Worm (Caenorhabditis elegans): ENCODE data around the gene F17C8.7.

Gene F17C8.7

ce11 chrIII:4767869-4768645 lies 32.5 kb downstream of the F17C8.7 start:
- TF ChIP-seq lin-54 (GFP tag; optimal IDR thresholded peaks at IDR 0.05) (no peak), rcor-1 (GFP tag; IDR thresholded peaks at IDR 0.05) (no peak), somi-1 (GFP tag; optimal IDR thresholded peaks at IDR 0.05) (no peak), lsy-27 (tag; optimal IDR thresholded peaks at IDR 0.05; ENCODE audit: borderline replicate concordance, insufficient read depth) (no peak), sdz-38 (tag; optimal IDR thresholded peaks at IDR 0.05) (no peak)

ce11 chrIII:4778003-4778402 lies 42.5 kb downstream of the F17C8.7 start, which contains the start of gene B0393.7:
B0393.7 (minus strand) TSS chrIII:4778103.
- TF ChIP-seq T26A5.8 (tag; optimal IDR thresholded peaks at IDR 0.05), result no peak
- no peak for TF ChIP-seq ztf-3 (GFP tag; optimal IDR thresholded peaks at IDR 0.05)
- TF ChIP-seq bed-2 (GFP tag; IDR thresholded peaks at IDR 0.05), result no peak
- TF ChIP-seq ztf-18 (tag; optimal IDR thresholded peaks at IDR 0.05), result no peak
- TF ChIP-seq ceh-58 (GFP tag; IDR thresholded peaks at IDR 0.05), result no peak
- no peak for TF ChIP-seq ztf-26 (tag; optimal IDR thresholded peaks at IDR 0.05)
- TF ChIP-seq hmg-20 (GFP tag; IDR thresholded peaks at IDR 0.05), result no peak
- no peak for TF ChIP-seq athp-1 (tag; optimal IDR thresholded peaks at IDR 0.05)
- TF ChIP-seq fkh-3 (tag; optimal IDR thresholded peaks at IDR 0.05), result no peak
- no peak for TF ChIP-seq gei-17 (GFP tag; optimal IDR thresholded peaks at IDR 0.05)
- TF ChIP-seq nfya-2 (GFP tag; IDR thresholded peaks at IDR 0.05), result no peak

ce11 chrIII:4779855-4780254 lies 44.3 kb downstream of the F17C8.7 start, which contains the start of gene B0393.9:
B0393.9 (minus strand) TSS chrIII:4780157.
- TF ChIP-seq nhr-80 (tag; optimal IDR thresholded peaks at IDR 0.05), result peak; percentile 20
- no peak for TF ChIP-seq rcor-1 (GFP tag; IDR thresholded peaks at IDR 0.05)

- TF ChIP-seq lsl-1 (GFP tag; optimal IDR thresholded peaks at IDR 0.05), result peak; percentile 78
- TF ChIP-seq D2030.7 (GFP tag; IDR thresholded peaks at IDR 0.05), result peak; percentile 62
- peak; percentile 43 for TF ChIP-seq lin-54 (GFP tag; optimal IDR thresholded peaks at IDR 0.05)
- peak; percentile 56 for TF ChIP-seq madf-8 (GFP tag; conservative IDR thresholded peaks at IDR 0.05)
- TF ChIP-seq C17E4.6 (GFP tag; IDR thresholded peaks at IDR 0.05), result peak; percentile 53; the same call in 1 of the 2 replicates
- 0 out of 2 replicates have a peak, but pooled peaks have one; percentile 25 for TF ChIP-seq aptf-2 (GFP tag; conservative IDR thresholded peaks at IDR 0.05)
- peak; percentile 24; the same call in 1 of the 2 replicates for TF ChIP-seq hmg-1.2 (GFP tag; IDR thresholded peaks at IDR 0.05)
- peak; percentile 63 for TF ChIP-seq efl-1 (GFP tag; optimal IDR thresholded peaks at IDR 0.05)
- 0 out of 2 replicates have a peak, but pooled peaks have one; percentile 21 for TF ChIP-seq pbrm-1 (GFP tag; IDR thresholded peaks at IDR 0.05)
- 0 out of 2 replicates have a peak, but pooled peaks have one; percentile 12 for TF ChIP-seq rcor-1 (GFP tag; IDR thresholded peaks at IDR 0.05)
- peak; percentile 88 for TF ChIP-seq madf-6 (GFP tag; IDR thresholded peaks at IDR 0.05)
- peak; percentile 12 for TF ChIP-seq him-1 (tag; optimal IDR thresholded peaks at IDR 0.05)
- TF ChIP-seq xnd-1 (tag; optimal IDR thresholded peaks at IDR 0.05), result peak; percentile 73
- TF ChIP-seq snpc-1.3 (tag; optimal IDR thresholded peaks at IDR 0.05; ENCODE audit: insufficient read depth), result peak; percentile 12
- TF ChIP-seq F33H1.4 (GFP tag; IDR thresholded peaks at IDR 0.05), result peak; percentile 77
- peak; percentile 24 for TF ChIP-seq dpl-1 (GFP tag; optimal IDR thresholded peaks at IDR 0.05)
Measured at ce11 chrIII:4781937-4782576, 46.5 kb downstream of the F17C8.7 start, which contains the start of the genes gex-5 and C38D4.10. gex-5 (minus strand) TSS chrIII:4781987. C38D4.10 (plus strand) TSS chrIII:4782526.
